Fruit fly (Drosophila melanogaster): Measurements from ENCODE around the gene btsz.

The btsz gene

dm6 chr3R:14879207-14879863 is 4.0 kb upstream of the btsz start, which contains the start of gene CG3631 (continued):
- no peak for TF ChIP-seq CG32767 (GFP tag; IDR thresholded peaks at IDR 0.05)
- no peak for TF ChIP-seq Gsc (GFP tag; IDR thresholded peaks at IDR 0.05)
- TF ChIP-seq bigmax (GFP tag; optimal IDR thresholded peaks at IDR 0.05): no peak
- TF ChIP-seq CG43689 (GFP tag; IDR thresholded peaks at IDR 0.05): no peak
- TF ChIP-seq CG8944 (GFP tag; optimal IDR thresholded peaks at IDR 0.05): no peak
- TF ChIP-seq Elba2 (GFP tag; optimal IDR thresholded peaks at IDR 0.05): peak; percentile 38
- no peak for TF ChIP-seq dati (GFP tag; IDR thresholded peaks at IDR 0.05)
- TF ChIP-seq CrebB (tag; optimal IDR thresholded peaks at IDR 0.05): no peak
- no peak for TF ChIP-seq cad (GFP tag; optimal IDR thresholded peaks at IDR 0.05)
- no peak for TF ChIP-seq Oli (tag; optimal IDR thresholded peaks at IDR 0.05)
- TF ChIP-seq stc (GFP tag; IDR thresholded peaks at IDR 0.05): no peak
- no peak for TF ChIP-seq H2.0 (GFP tag; IDR thresholded peaks at IDR 0.05)
- TF ChIP-seq eve (GFP tag; optimal IDR thresholded peaks at IDR 0.05): no peak
- no peak for TF ChIP-seq dpn (GFP tag; optimal IDR thresholded peaks at IDR 0.05)
- no peak for TF ChIP-seq CG15479 (GFP tag; optimal IDR thresholded peaks at IDR 0.05)
- no peak for TF ChIP-seq exex (tag; optimal IDR thresholded peaks at IDR 0.05)
- no peak for TF ChIP-seq tx (GFP tag; optimal IDR thresholded peaks at IDR 0.05)
- TF ChIP-seq CG17328 (GFP tag; IDR thresholded peaks at IDR 0.05): no peak
- TF ChIP-seq CG10274 (GFP tag; optimal IDR thresholded peaks at IDR 0.05): no peak
- TF ChIP-seq CG30431 (GFP tag; optimal IDR thresholded peaks at IDR 0.05): no peak
- TF ChIP-seq zfh2 (GFP tag; optimal IDR thresholded peaks at IDR 0.05): no peak
- TF ChIP-seq CG34422 (GFP tag; IDR thresholded peaks at IDR 0.05): peak; percentile 87; the same call in 2 of the 3 replicates
- no peak for TF ChIP-seq gsb (GFP tag; IDR thresholded peaks at IDR 0.05)
- TF ChIP-seq pnt (GFP tag; optimal IDR thresholded peaks at IDR 0.05): no peak
- peak; percentile 44 for TF ChIP-seq CG14710 (tag; optimal IDR thresholded peaks at IDR 0.05)
- no peak for TF ChIP-seq MESR4 (GFP tag; optimal IDR thresholded peaks at IDR 0.05)
- TF ChIP-seq jing (GFP tag; optimal IDR thresholded peaks at IDR 0.05): no peak
- TF ChIP-seq CG1233 (GFP tag; optimal IDR thresholded peaks at IDR 0.05): no peak
- TF ChIP-seq stwl (tag; optimal IDR thresholded peaks at IDR 0.05): peak; percentile 44
- TF ChIP-seq ro (GFP tag; IDR thresholded peaks at IDR 0.05): no peak
- no peak for TF ChIP-seq lola (GFP tag; optimal IDR thresholded peaks at IDR 0.05)
- TF ChIP-seq HLH4C (GFP tag; IDR thresholded peaks at IDR 0.05; ENCODE audit: partially characterized antibody): peak; percentile 43; the same call in 1 of the 3 replicates
- no peak for TF ChIP-seq Gug (GFP tag; IDR thresholded peaks at IDR 0.05)
- no peak for TF ChIP-seq CG5245 (GFP tag; optimal IDR thresholded peaks at IDR 0.05)
- peak in 1 of 2 experiments; percentile 81 for TF ChIP-seq Pdp1 (GFP tag; optimal IDR thresholded peaks at IDR 0.05)
- TF ChIP-seq Deaf1 (tag; optimal IDR thresholded peaks at IDR 0.05): no peak
- no peak for TF ChIP-seq CG12769 (tag; optimal IDR thresholded peaks at IDR 0.05)
- no peak for TF ChIP-seq maf-S (GFP tag; optimal IDR thresholded peaks at IDR 0.05)
- TF ChIP-seq insv (GFP tag; optimal IDR thresholded peaks at IDR 0.05): no peak
- no peak for TF ChIP-seq Vsx1 (GFP tag; optimal IDR thresholded peaks at IDR 0.05)
- no peak for TF ChIP-seq zfh1 (GFP tag; IDR thresholded peaks at IDR 0.05)
- no peak for TF ChIP-seq ham (GFP tag; IDR thresholded peaks at IDR 0.05)
- TF ChIP-seq D19B (GFP tag; optimal IDR thresholded peaks at IDR 0.05): no peak
- TF ChIP-seq ems (GFP tag; optimal IDR thresholded peaks at IDR 0.05): no peak
- no peak for TF ChIP-seq wor (GFP tag; IDR thresholded peaks at IDR 0.05)
- TF ChIP-seq Neu2 (GFP tag; optimal IDR thresholded peaks at IDR 0.05; ENCODE audit: borderline replicate concordance): no peak
- TF ChIP-seq fru (optimal IDR thresholded peaks at IDR 0.05): no peak
- TF ChIP-seq gem (tag; optimal IDR thresholded peaks at IDR 0.05): no peak
- no peak for TF ChIP-seq CG3726 (GFP tag; IDR thresholded peaks at IDR 0.05)
- TF ChIP-seq unpg (GFP tag; optimal IDR thresholded peaks at IDR 0.05): no peak
- no peak for TF ChIP-seq CG18619 (GFP tag; optimal IDR thresholded peaks at IDR 0.05)
